Fruit fly (Drosophila melanogaster): ENCODE measurements around the gene Cpr72Ec.
A peak's percentile ranks its signal among the peaks of the same experiment; 100 is the strongest.

Cpr72Ec gene

DNA sequence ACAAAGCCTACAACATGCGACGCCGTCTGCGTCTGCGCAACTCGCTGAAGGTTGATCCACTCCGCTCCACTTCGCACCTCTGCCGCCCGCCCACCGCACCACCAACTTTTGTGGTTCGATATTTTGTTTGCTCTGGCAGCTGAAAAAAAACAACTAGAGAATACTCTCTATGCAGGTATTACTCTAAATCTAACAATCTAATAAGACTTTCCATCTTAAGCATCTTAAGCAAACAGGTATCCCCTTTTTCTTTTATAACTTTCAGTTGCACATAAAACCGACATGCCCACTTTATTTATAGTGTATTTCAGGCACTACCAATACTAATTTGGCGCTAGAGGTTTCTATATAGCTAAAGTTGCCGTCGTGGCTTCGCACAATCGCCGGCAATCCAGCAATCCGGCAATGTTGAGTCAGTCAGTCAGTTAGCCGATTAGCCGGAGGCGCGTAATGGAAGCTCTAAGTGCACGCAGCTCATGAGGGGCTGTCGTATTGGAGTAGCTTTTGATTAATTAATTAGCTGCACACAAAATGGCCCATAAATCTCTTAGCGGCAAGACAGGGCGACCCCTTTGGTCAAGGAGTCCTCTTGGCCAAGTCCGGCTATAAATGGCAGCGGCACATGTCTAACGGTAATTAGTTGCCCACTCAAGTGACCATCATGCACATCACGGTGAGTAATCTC lies 38.8 kb downstream of the Cpr72Ec start, which contains the start of gene CG13058 (continued):
- TF ChIP-seq CG14667 (GFP tag; IDR thresholded peaks at IDR 0.05) (0 out of 2 replicates have a peak, but pooled peaks have one; percentile 22), CG9817 (tag; optimal IDR thresholded peaks at IDR 0.05) (peak; percentile 71), CG7928 (GFP tag; optimal IDR thresholded peaks at IDR 0.05) (peak; percentile 25), sens-2 (GFP tag; IDR thresholded peaks at IDR 0.05) (peak; percentile 52), CG2889 (GFP tag; IDR thresholded peaks at IDR 0.05) (0 out of 3 replicates have a peak, but pooled peaks have one; percentile 34), Stat92E (GFP tag; optimal IDR thresholded peaks at IDR 0.05) (no peak), ttk (GFP tag; IDR thresholded peaks at IDR 0.05) (peak; percentile 44), TFAM (GFP tag; optimal IDR thresholded peaks at IDR 0.05) (no peak), Fer1 (GFP tag; optimal IDR thresholded peaks at IDR 0.05) (peak; percentile 84), CG12071 (GFP tag; optimal IDR thresholded peaks at IDR 0.05) (peak; percentile 56), Sox100B (GFP tag; optimal IDR thresholded peaks at IDR 0.05) (peak; percentile 53), MTF-1 (GFP tag; optimal IDR thresholded peaks at IDR 0.05; ENCODE audit: borderline replicate concordance) (peak; percentile 7), ac (GFP tag; optimal IDR thresholded peaks at IDR 0.05) (no peak), psq (GFP tag; optimal IDR thresholded peaks at IDR 0.05) (no peak), pan (optimal IDR thresholded peaks at IDR 0.05) (no peak), pan (GFP tag; optimal IDR thresholded peaks at IDR 0.05 in 1 of 2, IDR thresholded peaks at IDR 0.05 in 1 of 2) (no peak), CG8478 (optimal IDR thresholded peaks at IDR 0.05) (no peak), CG17361 (GFP tag; IDR thresholded peaks at IDR 0.05) (peak; percentile 60; the same call in 2 of the 3 replicates), CG10267 (tag; optimal IDR thresholded peaks at IDR 0.05) (no peak), Kr (GFP tag; optimal IDR thresholded peaks at IDR 0.05) (no peak), CG8388 (GFP tag; optimal IDR thresholded peaks at IDR 0.05) (no peak), CG12391 (tag; optimal IDR thresholded peaks at IDR 0.05) (no peak), CG4360 (GFP tag; IDR thresholded peaks at IDR 0.05) (no peak), CG16779 (GFP tag; IDR thresholded peaks at IDR 0.05) (no peak), CG5180 (GFP tag; optimal IDR thresholded peaks at IDR 0.05) (peak; percentile 57), Optix (GFP tag; IDR thresholded peaks at IDR 0.05) (peak; percentile 55; the same call in 1 of the 3 replicates), CG3726 (GFP tag; IDR thresholded peaks at IDR 0.05) (no peak), CG15479 (GFP tag; optimal IDR thresholded peaks at IDR 0.05) (no peak), amos (GFP tag; IDR thresholded peaks at IDR 0.05; ENCODE audit: partially characterized antibody) (no peak), ERR (GFP tag; optimal IDR thresholded peaks at IDR 0.05) (no peak), CG12104 (GFP tag; optimal IDR thresholded peaks at IDR 0.05) (no peak), CG11456 (GFP tag; IDR thresholded peaks at IDR 0.05) (no peak), lbe (GFP tag; optimal IDR thresholded peaks at IDR 0.05) (no peak), crc (GFP tag; optimal IDR thresholded peaks at IDR 0.05) (no peak), CG3407 (GFP tag; optimal IDR thresholded peaks at IDR 0.05) (no peak), CG8281 (tag; optimal IDR thresholded peaks at IDR 0.05) (peak; percentile 79), CG7963 (GFP tag; IDR thresholded peaks at IDR 0.05; ENCODE audit: partially characterized antibody) (no peak), ranshi (GFP tag; IDR thresholded peaks at IDR 0.05) (peak; percentile 73), sisA (GFP tag; IDR thresholded peaks at IDR 0.05) (peak; percentile 67), shn (GFP tag; optimal IDR thresholded peaks at IDR 0.05) (peak; percentile 4), H2.0 (GFP tag; IDR thresholded peaks at IDR 0.05) (peak; percentile 81), tio (GFP tag; optimal IDR thresholded peaks at IDR 0.05) (peak; percentile 2), CG4707 (GFP tag; optimal IDR thresholded peaks at IDR 0.05) (no peak), lov (optimal IDR thresholded peaks at IDR 0.05) (no peak), lov (GFP tag; IDR thresholded peaks at IDR 0.05) (no peak), bsh (GFP tag; optimal IDR thresholded peaks at IDR 0.05) (peak in 1 of 2 experiments; percentile 3), eyg (GFP tag; optimal IDR thresholded peaks at IDR 0.05) (no peak), lmd (GFP tag; IDR thresholded peaks at IDR 0.05) (peak; percentile 67), ash1 (GFP tag; optimal IDR thresholded peaks at IDR 0.05) (no peak), org-1 (GFP tag; optimal IDR thresholded peaks at IDR 0.05) (peak; percentile 50)
